Worm (Caenorhabditis elegans) whole organism, L4/young adult: ENCODE results near the gene glb-19.
"Not testable (repeated sequence)": the region's sequence is repeated elsewhere in the genome, so short reads cannot be mapped to it uniquely, and the experiment has no call there.

ENCODE experiments used
- W03F9.2 ChIP-seq: fragments of 150-350 bp; optimal IDR thresholded peaks from 2 replicates; lab custom pipeline; 2014; ENCODE audit warnings: missing biosample characterization, missing genetic modification characterization
- dao-5 ChIP-seq: sonication (generic microtip); optimal IDR thresholded peaks from 2 replicates; lab custom pipeline; 2016; ENCODE audit warnings: missing genotype, missing genetic modification characterization, moderate library complexity, missing compliant biosample characterization
- him-1 ChIP-seq: sonication (generic microtip); optimal IDR thresholded peaks from 2 replicates; lab custom pipeline; 2016; ENCODE audit warnings: missing genotype, missing genetic modification reagents, missing genetic modification characterization, missing compliant biosample characterization

Gene glb-19

ce11 chrIV:10654047-10654446, at the start of gene glb-19:
Gene glb-19 (minus strand): TSS chrIV:10654147.
- not testable (repeated sequence) for TF ChIP-seq him-1; dao-5 (tag; lab: Kevin White, UChicago); W03F9.2

- no peak for TF ChIP-seq him-1
- no peak for TF ChIP-seq W03F9.2
- TF ChIP-seq dao-5 (tag; lab: Kevin White, UChicago): no peak
These were observed 48.0 kb upstream of the glb-19 start for ce11 chrIV:10701866-10702458.

- no peak for TF ChIP-seq him-1
- no peak for TF ChIP-seq dao-5 (tag; lab: Kevin White, UChicago)
- TF ChIP-seq W03F9.2: no peak
These were observed 45.7 kb upstream of the glb-19 start, which contains the start of gene R102.11 for ce11 chrIV:10699660-10700059. Gene R102.11 (minus strand): TSS chrIV:10699760.

ce11 chrIV:10699000-10699399, 45.1 kb upstream of the glb-19 start:
- no peak for TF ChIP-seq him-1
- no peak for TF ChIP-seq W03F9.2
- TF ChIP-seq dao-5 (tag; lab: Kevin White, UChicago): no peak

- TF ChIP-seq W03F9.2: no peak
- no peak for TF ChIP-seq dao-5 (tag; lab: Kevin White, UChicago)
- TF ChIP-seq him-1: no peak
These were observed 44.5 kb upstream of the glb-19 start for ce11 chrIV:10698486-10698885.

- TF ChIP-seq W03F9.2 (peak; percentile 62), dao-5 (tag; lab: Kevin White, UChicago) (no peak)
These were observed 43.4 kb upstream of the glb-19 start, which contains the start of gene allo-1 for ce11 chrIV:10697022-10697979. Gene allo-1 (minus strand): TSS chrIV:10697072.

- TF ChIP-seq him-1: no peak
- no peak for TF ChIP-seq W03F9.2
- no peak for TF ChIP-seq dao-5 (tag; lab: Kevin White, UChicago)
These were observed 41.3 kb upstream of the glb-19 start, which contains the start of gene R102.4 for ce11 chrIV:10695203-10695602. Gene R102.4 (minus strand): TSS chrIV:10695303.

- TF ChIP-seq him-1: no peak
- no peak for TF ChIP-seq dao-5 (tag; lab: Kevin White, UChicago)
- TF ChIP-seq W03F9.2: no peak
These were observed 36.2 kb upstream of the glb-19 start, which contains the start of gene R102.8 for ce11 chrIV:10690139-10690538. Gene R102.8 (minus strand): TSS chrIV:10690239.

ce11 chrIV:10688972-10689567, 35.1 kb upstream of the glb-19 start, which contains the start of gene R102.3:
Gene R102.3 (plus strand): TSS chrIV:10689517.
- no peak for TF ChIP-seq him-1
- TF ChIP-seq W03F9.2: no peak
- TF ChIP-seq dao-5 (tag; lab: Kevin White, UChicago): no peak

- TF ChIP-seq him-1; dao-5 (tag; lab: Kevin White, UChicago); W03F9.2: not testable (repeated sequence)
These were observed 33.4 kb upstream of the glb-19 start, which contains the start of gene R102.2 for ce11 chrIV:10687307-10687706. Gene R102.2 (plus strand): TSS chrIV:10687607.

ce11 chrIV:10685758-10686157, 31.8 kb upstream of the glb-19 start, which contains the start of the genes K08C7.6 and R102.1:
Gene K08C7.6 (minus strand): TSS chrIV:10685858.
Gene R102.1 (plus strand): TSS chrIV:10686048.
- TF ChIP-seq W03F9.2: no peak
- no peak for TF ChIP-seq dao-5 (tag; lab: Kevin White, UChicago)
- no peak for TF ChIP-seq him-1

ce11 chrIV:10682155-10682749, 28.3 kb upstream of the glb-19 start, which contains the start of gene fmo-2:
Gene fmo-2 (plus strand): TSS chrIV:10682524.
- TF ChIP-seq W03F9.2 (no peak), him-1 (no peak), dao-5 (tag; lab: Kevin White, UChicago) (no peak)

ce11 chrIV:10680379-10680778, 26.4 kb upstream of the glb-19 start, which contains the start of gene K08C7.4:
Gene K08C7.4 (minus strand): TSS chrIV:10680479.
- no peak for TF ChIP-seq W03F9.2
- no peak for TF ChIP-seq dao-5 (tag; lab: Kevin White, UChicago)
- TF ChIP-seq him-1: no peak
